Worm (Caenorhabditis elegans): ENCODE results near the gene T27F7.12.

ce11 chrII:4967636-4968035 is 22.3 kb upstream of the T27F7.12 start:
- TF ChIP-seq nhr-77 (tag; optimal IDR thresholded peaks at IDR 0.05): no peak
- TF ChIP-seq ZK546.5 (tag; optimal IDR thresholded peaks at IDR 0.05): no peak
- TF ChIP-seq mml-1 (tag; optimal IDR thresholded peaks at IDR 0.05): no peak
